Fruit fly (Drosophila melanogaster) whole organism, wandering third instar larva: ENCODE measurements around the gene Cdc5.
A peak's percentile ranks its signal among the peaks of the same experiment; 100 is the strongest.

Source experiments
- CG32264 ChIP-seq: fragments of 200-800 bp; sonication (Bioruptor generic); optimal IDR thresholded peaks from 2 replicates; lab custom pipeline; 2016; ENCODE audit warnings: missing biosample characterization, missing genetic modification characterization
- Sp1 ChIP-seq: fragments of 200-800 bp; sonication (Bioruptor generic); optimal IDR thresholded peaks from 3 replicates; lab custom pipeline; 2019; ENCODE audit warnings: missing biosample characterization, mild to moderate bottlenecking, missing genetic modification characterization, moderate library complexity
- dsf ChIP-seq: sonication (Bioruptor generic); optimal IDR thresholded peaks from 2 replicates; lab custom pipeline; 2016; ENCODE audit warnings: missing biosample characterization, missing genetic modification characterization, borderline replicate concordance
- fru ChIP-seq: fragments of 200-800 bp; sonication (Bioruptor generic); optimal IDR thresholded peaks from 3 replicates; lab custom pipeline; 2016; ENCODE audit warnings: missing biosample characterization, mild to moderate bottlenecking, missing genetic modification characterization
- pan ChIP-seq: fragments of >200 bp; optimal IDR thresholded peaks from 2 replicates; lab custom pipeline; 2017
- usp ChIP-seq: fragments of >200 bp; optimal IDR thresholded peaks from 2 replicates; lab custom pipeline; 2017; ENCODE audit warnings: missing biosample characterization, missing genetic modification characterization

- TF ChIP-seq dsf (GFP tag; lab: Kevin White, UChicago) (no peak), Sp1 (GFP tag; lab: Kevin White, UChicago) (no peak), CG32264 (GFP tag; lab: Kevin White, UChicago) (peak; percentile 11), pan (lab: Kevin White, UChicago) (no peak), usp (no peak), fru (GFP tag; lab: Kevin White, UChicago) (no peak)
Observed at dm6 chr3L:350651-351228, 10.4 kb downstream of the Cdc5 start.
